Worm (Caenorhabditis elegans): ENCODE data around the gene Y75D11A.3.
"Not testable (repeated sequence)": the region's sequence is repeated elsewhere in the genome, so short reads cannot be mapped to it uniquely, and the experiment has no call there.

Y75D11A.3 gene

ce11 chrX:1769636-1770035 is 23.6 kb upstream of the Y75D11A.3 start:
- TF ChIP-seq Y79H2A.3 (GFP tag; conservative IDR thresholded peaks at IDR 0.05) (no peak), lin-54 (GFP tag; optimal IDR thresholded peaks at IDR 0.05) (no peak), egl-44 (GFP tag; IDR thresholded peaks at IDR 0.05) (no peak), let-607 (tag; optimal IDR thresholded peaks at IDR 0.05) (no peak), tbp1 (GFP tag; optimal IDR thresholded peaks at IDR 0.05) (no peak), B0261.1 (tag; optimal IDR thresholded peaks at IDR 0.05) (no peak), F23B12.7 (tag; optimal IDR thresholded peaks at IDR 0.05; ENCODE audit: insufficient read depth) (no peak), ceh-91 (GFP tag; IDR thresholded peaks at IDR 0.05) (no peak), ama-1 (optimal IDR thresholded peaks at IDR 0.05) (no peak), ama-1 (GFP tag; optimal IDR thresholded peaks at IDR 0.05) (no peak), D2030.7 (GFP tag; IDR thresholded peaks at IDR 0.05) (no peak)

- TF ChIP-seq C06A6.2 (GFP tag; conservative IDR thresholded peaks at IDR 0.05); F33H1.4 (GFP tag; IDR thresholded peaks at IDR 0.05); ceh-40 (GFP tag; IDR thresholded peaks at IDR 0.05): not testable (repeated sequence)
These were observed 2.5 kb upstream of the Y75D11A.3 start, which contains the start of gene Y75D11A.6 for ce11 chrX:1748476-1748875. Gene Y75D11A.6, minus strand, starts transcription at chrX:1748576.

DNA sequence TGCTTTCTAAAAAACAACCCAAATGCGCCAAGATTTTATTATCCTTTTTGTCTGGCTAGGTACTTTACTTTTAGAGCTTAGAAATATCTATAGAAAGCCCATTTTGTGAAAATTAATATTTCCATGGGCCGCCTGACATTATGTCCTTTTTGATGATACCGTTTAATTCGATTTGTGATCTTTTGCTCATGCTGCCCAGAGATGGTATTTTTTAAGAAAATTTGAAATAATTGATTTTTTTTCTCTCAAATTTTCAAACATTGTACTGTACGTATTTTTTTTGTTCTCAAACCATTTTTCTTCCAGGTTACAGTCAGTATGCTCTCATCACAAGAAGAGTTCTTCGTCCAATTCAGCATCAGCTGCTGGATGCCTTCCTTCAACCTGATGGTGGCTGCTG is 3.5 kb downstream of the Y75D11A.3 start, which contains the start of gene Y75D11A.2:
Y75D11A.2 (plus strand) TSS at position 301 of the 400 bp plus-strand sequence.
- TF ChIP-seq F23B12.7 (tag; optimal IDR thresholded peaks at IDR 0.05; ENCODE audit: insufficient read depth); fkh-3 (tag; optimal IDR thresholded peaks at IDR 0.05); madf-3 (GFP tag; IDR thresholded peaks at IDR 0.05): not testable (repeated sequence)

ce11 chrX:1737606-1738005 is 8.4 kb downstream of the Y75D11A.3 start, which contains the start of gene F07G6.10:
Gene F07G6.10, plus strand, starts transcription at chrX:1737906.
- TF ChIP-seq sptf-2 (GFP tag; optimal IDR thresholded peaks at IDR 0.05) = no peak
- TF ChIP-seq F23B12.7 (tag; optimal IDR thresholded peaks at IDR 0.05; ENCODE audit: insufficient read depth) = no peak
- TF ChIP-seq B0019.2 (GFP tag; conservative IDR thresholded peaks at IDR 0.05) = no peak
- TF ChIP-seq ceh-91 (GFP tag; IDR thresholded peaks at IDR 0.05) = no peak
- TF ChIP-seq K11D2.4 (GFP tag; IDR thresholded peaks at IDR 0.05) = no peak
- no peak for TF ChIP-seq tbx-9 (tag; optimal IDR thresholded peaks at IDR 0.05; ENCODE audit: borderline replicate concordance)
- TF ChIP-seq F10E7.11 (tag; optimal IDR thresholded peaks at IDR 0.05) = no peak
- no peak for TF ChIP-seq C06A6.2 (GFP tag; conservative IDR thresholded peaks at IDR 0.05)
- TF ChIP-seq D2030.7 (GFP tag; IDR thresholded peaks at IDR 0.05) = no peak
- no peak for TF ChIP-seq repo-1 (tag; optimal IDR thresholded peaks at IDR 0.05)
- no peak for TF ChIP-seq hmg-1.2 (GFP tag; IDR thresholded peaks at IDR 0.05)
- no peak for TF ChIP-seq nfya-1 (tag; optimal IDR thresholded peaks at IDR 0.05; ENCODE audit: borderline replicate concordance, insufficient read depth)
- TF ChIP-seq cebp-2 (GFP tag; IDR thresholded peaks at IDR 0.05) = no peak
- TF ChIP-seq unc-130 (GFP tag; optimal IDR thresholded peaks at IDR 0.05) = no peak
- TF ChIP-seq dox-1 (GFP tag; IDR thresholded peaks at IDR 0.05) = no peak
- no peak for TF ChIP-seq T07F8.4 (tag; optimal IDR thresholded peaks at IDR 0.05)

DNA sequence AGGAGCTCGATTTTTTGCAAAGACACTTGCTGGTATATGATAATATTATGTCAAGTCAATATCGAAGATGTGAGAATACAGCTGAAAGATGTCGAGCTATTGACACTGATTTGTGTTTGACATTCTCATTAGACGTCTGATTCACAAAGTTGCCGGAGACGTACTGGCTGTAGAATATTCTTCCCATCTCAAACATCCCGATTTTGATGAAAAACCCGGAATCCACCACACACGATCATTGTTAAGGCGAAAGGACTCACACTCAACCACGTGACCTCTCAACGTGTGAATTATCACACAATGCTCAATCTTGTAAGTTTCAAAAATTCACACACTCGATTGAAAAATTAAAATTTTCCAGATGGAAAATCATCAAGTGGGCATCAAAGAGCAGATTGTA is 10.1 kb downstream of the Y75D11A.3 start, which contains the start of gene F07G6.12:
F07G6.12 (plus strand) TSS at position 301 of the 400 bp plus-strand sequence.
- TF ChIP-seq xnd-1 (tag; optimal IDR thresholded peaks at IDR 0.05) (no peak), Y53F4B.3 (GFP tag; IDR thresholded peaks at IDR 0.05) (no peak), mel-28 (tag; optimal IDR thresholded peaks at IDR 0.05; ENCODE audit: borderline replicate concordance) (no peak), ceh-79 (tag; optimal IDR thresholded peaks at IDR 0.05) (no peak), hlh-26 (GFP tag; conservative IDR thresholded peaks at IDR 0.05) (no peak), bed-2 (GFP tag; IDR thresholded peaks at IDR 0.05) (no peak), mcd-1 (GFP tag; IDR thresholded peaks at IDR 0.05) (no peak), T07F8.4 (tag; optimal IDR thresholded peaks at IDR 0.05) (no peak), ztf-26 (tag; optimal IDR thresholded peaks at IDR 0.05) (no peak), let-607 (tag; optimal IDR thresholded peaks at IDR 0.05) (no peak), B0261.1 (tag; optimal IDR thresholded peaks at IDR 0.05) (no peak), C06A6.2 (GFP tag; conservative IDR thresholded peaks at IDR 0.05) (no peak), ama-1 (optimal IDR thresholded peaks at IDR 0.05) (no peak), ama-1 (GFP tag; optimal IDR thresholded peaks at IDR 0.05) (no peak), mes-4 (tag; optimal IDR thresholded peaks at IDR 0.05) (no peak), ceh-91 (GFP tag; IDR thresholded peaks at IDR 0.05) (no peak), tbx-9 (tag; optimal IDR thresholded peaks at IDR 0.05; ENCODE audit: borderline replicate concordance) (no peak), repo-1 (tag; optimal IDR thresholded peaks at IDR 0.05) (no peak), aptf-3 (GFP tag; IDR thresholded peaks at IDR 0.05) (no peak), egrh-3 (GFP tag; IDR thresholded peaks at IDR 0.05) (no peak)

All from whole organism, young adult.